Fruit fly (Drosophila melanogaster) whole organism, adult: ENCODE measurements around the gene CG5421.

Experiments
- CG7045 ChIP-seq: fragments of 200-800 bp; sonication (Bioruptor generic); optimal IDR thresholded peaks from 2 replicates; lab custom pipeline; 2017; ENCODE audit warnings: missing biosample characterization, mild to moderate bottlenecking, missing genetic modification characterization
- Mnt ChIP-seq: fragments of 200-800 bp; sonication (Bioruptor generic); optimal IDR thresholded peaks from 2 replicates; lab custom pipeline; 2016; ENCODE audit warnings: missing biosample characterization, mild to moderate bottlenecking, missing genetic modification characterization

dm6 chr2L:12463037-12463436 is 15.1 kb upstream of the CG5421 start:
- TF ChIP-seq CG7045 (GFP tag; lab: Kevin White, UChicago) (no peak), Mnt (GFP tag; lab: Kevin White, UChicago) (peak; percentile 41)
